Worm (Caenorhabditis elegans) whole organism, mixed stage, embryonic: Measurements from ENCODE around the gene chst-1.

Experiments used
- M03D4.4 ChIP-seq: sonication (generic microtip); optimal IDR thresholded peaks from 2 replicates; lab custom pipeline; 2017; ENCODE audit warnings: mild to moderate bottlenecking, missing genetic modification characterization, missing compliant biosample characterization
- bed-3 ChIP-seq: fragments of 200-800 bp; sonication (Bioruptor generic); optimal IDR thresholded peaks from 3 replicates; lab custom pipeline; 2018; ENCODE audit warnings: mild to moderate bottlenecking, missing genetic modification characterization, moderate library complexity, missing compliant biosample characterization
- blmp-1 ChIP-seq: fragments of 150-350 bp; optimal IDR thresholded peaks from 2 replicates; lab custom pipeline; 2014; ENCODE audit warnings: missing biosample characterization, missing genetic modification characterization
- ceh-39 ChIP-seq: fragments of 150-350 bp; optimal IDR thresholded peaks from 2 replicates; lab custom pipeline; 2014; ENCODE audit warnings: missing biosample characterization, missing genetic modification characterization
- ceh-43 ChIP-seq: fragments of 200-800 bp; sonication (Bioruptor generic); optimal IDR thresholded peaks from 2 replicates; lab custom pipeline; 2018; ENCODE audit warnings: mild to moderate bottlenecking, missing genetic modification characterization, moderate library complexity, missing compliant biosample characterization
- ceh-83 ChIP-seq: fragments of 200-800 bp; sonication (Bioruptor generic); optimal IDR thresholded peaks from 2 replicates; lab custom pipeline; 2018; ENCODE audit warnings: mild to moderate bottlenecking, missing genetic modification characterization, missing compliant biosample characterization
- ces-1 ChIP-seq: fragments of 150-350 bp; optimal IDR thresholded peaks from 2 replicates; lab custom pipeline; 2014; ENCODE audit warnings: missing biosample characterization, missing genetic modification reagents, missing genetic modification characterization
- cnd-1 ChIP-seq: fragments of 200-800 bp; sonication (Bioruptor generic); optimal IDR thresholded peaks from 2 replicates; lab custom pipeline; 2018; ENCODE audit warnings: mild to moderate bottlenecking, missing genetic modification characterization, missing compliant biosample characterization
- drap-1 ChIP-seq: fragments of 200-800 bp; sonication (Bioruptor generic); optimal IDR thresholded peaks from 3 replicates; lab custom pipeline; 2018; ENCODE audit warnings: mild to moderate bottlenecking, missing genetic modification characterization, missing compliant biosample characterization
- elt-1 ChIP-seq: sonication (generic microtip); optimal IDR thresholded peaks from 2 replicates; lab custom pipeline; 2017; ENCODE audit warnings: missing genetic modification characterization, mild to moderate bottlenecking, missing compliant biosample characterization, antibody characterized with exemption, moderate library complexity, borderline replicate concordance; ENCODE audit not compliant: insufficient read depth
- elt-3 ChIP-seq: fragments of 150-350 bp; optimal IDR thresholded peaks from 2 replicates; lab custom pipeline; 2014; ENCODE audit warnings: missing biosample characterization, missing genetic modification characterization
- flh-1 ChIP-seq: fragments of 200-800 bp; sonication (Bioruptor generic); optimal IDR thresholded peaks from 2 replicates; lab custom pipeline; 2018; ENCODE audit warnings: mild to moderate bottlenecking, missing genetic modification characterization, moderate library complexity, missing compliant biosample characterization
- ham-2 ChIP-seq: fragments of 200-800 bp; sonication (Bioruptor generic); optimal IDR thresholded peaks from 2 replicates; lab custom pipeline; 2018; ENCODE audit warnings: mild to moderate bottlenecking, missing genetic modification characterization, missing compliant biosample characterization
- hlh-1 ChIP-seq: fragments of 150-350 bp; optimal IDR thresholded peaks from 2 replicates; lab custom pipeline; 2014; ENCODE audit warnings: missing biosample characterization, missing genetic modification reagents, missing genetic modification characterization
- lin-13 ChIP-seq: fragments of 150-350 bp; optimal IDR thresholded peaks from 2 replicates; lab custom pipeline; 2014; ENCODE audit warnings: missing biosample characterization, missing genetic modification characterization
- lin-32 ChIP-seq: fragments of 200-800 bp; sonication (Bioruptor generic); optimal IDR thresholded peaks from 2 replicates; lab custom pipeline; 2018; ENCODE audit warnings: mild to moderate bottlenecking, missing genetic modification characterization, missing compliant biosample characterization
- lsy-2 ChIP-seq: fragments of 150-350 bp; optimal IDR thresholded peaks from 2 replicates; lab custom pipeline; 2014; ENCODE audit warnings: missing biosample characterization, missing genetic modification characterization
- mab-5 ChIP-seq: fragments of 150-350 bp; optimal IDR thresholded peaks from 2 replicates; lab custom pipeline; 2014; ENCODE audit warnings: missing biosample characterization, missing genetic modification characterization
- mep-1 ChIP-seq: fragments of 150-350 bp; optimal IDR thresholded peaks from 2 replicates; lab custom pipeline; 2017; ENCODE audit warnings: missing biosample characterization, missing genetic modification reagents, missing genetic modification characterization, inconsistent platforms
- mls-2 ChIP-seq: sonication (generic microtip); optimal IDR thresholded peaks from 2 replicates; lab custom pipeline; 2016; ENCODE audit warnings: mild to moderate bottlenecking, missing genetic modification characterization, moderate library complexity, missing compliant biosample characterization
- nhr-12 ChIP-seq: fragments of 150-350 bp; optimal IDR thresholded peaks from 2 replicates; lab custom pipeline; 2014; ENCODE audit warnings: missing biosample characterization, missing genetic modification characterization
- nhr-2 ChIP-seq: fragments of 150-350 bp; optimal IDR thresholded peaks from 2 replicates; lab custom pipeline; 2014; ENCODE audit warnings: missing biosample characterization, missing genetic modification characterization
- nhr-237 ChIP-seq: fragments of 150-350 bp; optimal IDR thresholded peaks from 2 replicates; lab custom pipeline; 2014; ENCODE audit warnings: missing biosample characterization, missing genetic modification characterization
- nhr-28 ChIP-seq: fragments of 150-350 bp; optimal IDR thresholded peaks from 2 replicates; lab custom pipeline; 2014; ENCODE audit warnings: missing biosample characterization, missing genetic modification characterization
- nhr-76 ChIP-seq: sonication (generic microtip); optimal IDR thresholded peaks from 2 replicates; lab custom pipeline; 2017; ENCODE audit warnings: missing biosample characterization, missing genetic modification characterization
- pha-4 ChIP-seq: fragments of 150-350 bp; optimal IDR thresholded peaks from 2 replicates; lab custom pipeline; 2018; ENCODE audit warnings: missing biosample characterization, missing genetic modification reagents, missing genetic modification characterization
- sem-2 ChIP-seq: fragments of 200-800 bp; sonication (Bioruptor generic); optimal IDR thresholded peaks from 2 replicates; lab custom pipeline; 2018; ENCODE audit warnings: mild to moderate bottlenecking, missing genetic modification characterization, missing compliant biosample characterization
- snpc-4 ChIP-seq: fragments of 150-350 bp; optimal IDR thresholded peaks from 2 replicates; lab custom pipeline; 2014; ENCODE audit warnings: missing biosample characterization, missing genetic modification characterization
- sptf-1 ChIP-seq: sonication (generic microtip); optimal IDR thresholded peaks from 2 replicates; lab custom pipeline; 2017; ENCODE audit warnings: mild to moderate bottlenecking, missing genetic modification characterization, moderate library complexity, missing compliant biosample characterization
- tbx-8 ChIP-seq: fragments of 200-800 bp; sonication (Bioruptor generic); optimal IDR thresholded peaks from 2 replicates; lab custom pipeline; 2018; ENCODE audit warnings: mild to moderate bottlenecking, missing genetic modification characterization, moderate library complexity, missing compliant biosample characterization
- unc-120 ChIP-seq: sonication (generic microtip); optimal IDR thresholded peaks from 2 replicates; lab custom pipeline; 2017; ENCODE audit warnings: missing genetic modification characterization, missing compliant biosample characterization; ENCODE audit not compliant: poor library complexity, severe bottlenecking
- unc-39 ChIP-seq: fragments of 150-350 bp; optimal IDR thresholded peaks from 2 replicates; lab custom pipeline; 2014; ENCODE audit warnings: missing biosample characterization, missing genetic modification characterization
- unc-62 ChIP-seq: fragments of 150-350 bp; optimal IDR thresholded peaks from 2 replicates; lab custom pipeline; 2014; ENCODE audit warnings: missing biosample characterization, missing genetic modification reagents, missing genetic modification characterization
- zip-8 ChIP-seq: fragments of 150-350 bp; optimal IDR thresholded peaks from 2 replicates; lab custom pipeline; 2014; ENCODE audit warnings: missing biosample characterization, missing genetic modification characterization
- ztf-11 ChIP-seq: fragments of 150-350 bp; optimal IDR thresholded peaks from 2 replicates; lab custom pipeline; 2014; ENCODE audit warnings: missing biosample characterization, missing genetic modification characterization

The chst-1 gene

DNA sequence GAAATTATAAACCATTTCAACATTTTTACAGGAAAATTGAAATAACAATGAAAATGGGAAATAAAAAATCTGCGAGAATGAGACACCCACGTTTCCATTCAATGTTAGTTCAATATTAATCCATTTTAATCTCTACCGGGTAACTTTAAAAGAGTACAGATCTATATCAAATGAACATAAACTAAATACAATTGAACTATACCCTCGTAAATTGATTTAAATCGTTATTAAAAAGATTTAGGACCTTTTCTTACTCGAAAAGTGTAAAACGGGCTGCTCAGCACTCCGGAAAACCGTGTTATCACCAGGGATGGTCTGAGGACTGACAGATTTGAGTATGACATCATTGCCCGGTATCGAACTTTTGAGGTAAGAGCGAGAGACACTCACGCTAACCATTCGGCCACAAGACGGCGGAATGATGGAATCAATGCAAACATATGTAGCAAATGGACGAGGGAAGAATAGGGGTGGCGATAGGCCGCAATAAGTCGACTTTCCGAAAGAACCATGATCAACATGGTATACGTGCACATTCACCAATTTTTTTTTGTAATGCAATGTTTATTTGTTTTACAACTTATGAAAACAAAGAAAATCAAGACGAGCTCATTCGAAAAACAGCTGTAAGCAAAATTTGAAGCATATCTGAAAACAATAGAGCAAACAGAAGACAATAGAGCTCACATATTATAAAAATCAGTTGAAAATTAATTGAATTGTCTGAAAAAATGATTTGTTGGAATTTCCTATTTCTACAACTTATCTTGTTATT, at the start of gene chst-1, which contains the start of gene C41C4.9:
Gene chst-1 (minus strand): TSS at position 51 of the 775 bp plus-strand sequence.
Gene C41C4.9 (plus strand): TSS at position 725 of the 775 bp plus-strand sequence.
- TF ChIP-seq nhr-2 (no peak), zip-8 (tag; lab: Kevin White, UChicago) (no peak), ceh-83 (GFP tag; lab: Kevin White, UChicago) (peak; percentile 96), M03D4.4 (tag; lab: Kevin White, UChicago) (peak; percentile 94), ceh-39 (tag; lab: Kevin White, UChicago) (no peak), hlh-1 (tag; lab: Kevin White, UChicago) (peak; percentile 66), lsy-2 (peak; percentile 16), mab-5 (tag; lab: Kevin White, UChicago) (no peak), drap-1 (GFP tag; lab: Kevin White, UChicago) (peak; percentile 97), cnd-1 (tag; lab: Kevin White, UChicago) (peak; percentile 97), elt-3 (tag; lab: Kevin White, UChicago) (peak; percentile 73), tbx-8 (GFP tag; lab: Kevin White, UChicago) (peak; percentile 90), ceh-43 (GFP tag; lab: Kevin White, UChicago) (peak; percentile 90), blmp-1 (tag; lab: Kevin White, UChicago) (no peak), unc-39 (peak; percentile 54), nhr-237 (no peak), sem-2 (GFP tag; lab: Kevin White, UChicago) (peak; percentile 88), mls-2 (peak; percentile 97), flh-1 (GFP tag; lab: Kevin White, UChicago) (peak; percentile 87), nhr-12 (no peak), sptf-1 (tag; lab: Kevin White, UChicago) (peak; percentile 97), pha-4 (tag; lab: Kevin White, UChicago) (peak; percentile 80), ham-2 (peak; percentile 90), bed-3 (GFP tag; lab: Kevin White, UChicago) (peak; percentile 91), unc-62 (GFP tag; lab: Kevin White, UChicago) (peak; percentile 80), ztf-11 (tag; lab: Kevin White, UChicago) (peak; percentile 31), unc-120 (tag; lab: Kevin White, UChicago) (peak; percentile 95), lin-13 (peak; percentile 29), snpc-4 (tag; lab: Kevin White, UChicago) (no peak), elt-1 (tag; lab: Kevin White, UChicago) (no peak), lin-32 (peak; percentile 97), nhr-28 (tag; lab: Kevin White, UChicago) (peak; percentile 35), mep-1 (tag; lab: Kevin White, UChicago) (peak; percentile 63), nhr-76 (no peak), ces-1 (GFP tag; lab: Kevin White, UChicago) (no peak)

DNA sequence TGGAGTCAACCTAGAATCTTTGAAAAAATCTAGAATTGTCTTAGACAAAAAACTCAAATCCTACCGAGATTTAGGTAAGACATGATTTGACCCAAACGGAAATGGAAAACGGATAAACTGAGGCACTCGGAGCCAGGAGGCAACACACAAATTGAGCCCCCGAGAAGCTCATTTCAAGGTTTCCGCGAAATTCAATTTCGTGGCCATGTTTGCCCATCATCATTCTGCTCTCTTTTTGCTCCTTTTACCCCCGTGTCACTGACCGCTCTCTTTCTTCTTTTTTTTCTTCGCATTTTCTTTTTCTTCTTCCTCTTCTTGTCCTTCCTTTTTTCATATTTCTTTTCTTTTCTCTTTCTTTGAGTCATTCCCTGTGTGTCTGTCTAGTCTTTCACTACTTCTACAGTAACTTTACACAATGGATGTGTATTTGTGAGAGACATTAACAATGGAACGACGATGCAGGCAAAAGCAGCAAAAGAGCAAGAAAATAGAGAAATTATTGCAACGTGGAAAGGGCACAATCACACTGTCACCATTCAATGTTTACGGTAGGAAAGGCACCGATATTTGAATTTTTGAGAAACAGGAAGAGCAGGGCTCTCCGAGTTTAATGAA, 46.0 kb upstream of the chst-1 start:
- peak; percentile 88 for TF ChIP-seq ces-1 (GFP tag; lab: Kevin White, UChicago)
- no peak for TF ChIP-seq mls-2

DNA sequence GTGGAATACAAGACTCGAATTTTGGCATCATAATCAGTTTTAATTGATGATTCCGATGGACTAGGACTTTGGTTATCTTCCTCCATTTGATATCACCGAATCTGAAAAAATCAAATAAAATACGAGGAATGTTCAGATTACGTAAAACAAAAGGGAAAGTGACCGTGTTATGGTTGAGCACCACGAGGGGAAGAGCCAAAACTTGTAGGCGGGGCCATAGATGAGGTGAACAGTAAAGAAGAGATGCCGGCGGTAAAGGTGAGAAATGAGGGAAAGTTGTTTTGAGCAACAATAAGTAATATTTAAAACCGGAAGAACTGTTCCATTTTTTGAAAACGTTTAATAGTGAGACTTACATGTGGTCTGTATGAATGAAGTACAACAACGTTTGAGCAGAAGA, 43.2 kb upstream of the chst-1 start, which contains the start of gene F10B5.3:
Gene F10B5.3 (minus strand): TSS at position 101 of the 400 bp plus-strand sequence.
- TF ChIP-seq bed-3 (GFP tag; lab: Kevin White, UChicago), result no peak
- no peak for TF ChIP-seq nhr-2
- TF ChIP-seq zip-8 (tag; lab: Kevin White, UChicago), result no peak
- no peak for TF ChIP-seq unc-120 (tag; lab: Kevin White, UChicago)
- no peak for TF ChIP-seq lin-32
- TF ChIP-seq flh-1 (GFP tag; lab: Kevin White, UChicago), result no peak
- TF ChIP-seq pha-4 (tag; lab: Kevin White, UChicago), result no peak
- TF ChIP-seq mab-5 (tag; lab: Kevin White, UChicago), result no peak
- no peak for TF ChIP-seq nhr-237
- no peak for TF ChIP-seq ztf-11 (tag; lab: Kevin White, UChicago)
- TF ChIP-seq ceh-39 (tag; lab: Kevin White, UChicago), result no peak
- no peak for TF ChIP-seq unc-39
- TF ChIP-seq nhr-76, result no peak
- TF ChIP-seq unc-62 (GFP tag; lab: Kevin White, UChicago), result no peak
- TF ChIP-seq sem-2 (GFP tag; lab: Kevin White, UChicago), result no peak
- no peak for TF ChIP-seq M03D4.4 (tag; lab: Kevin White, UChicago)
